Fruit fly (Drosophila melanogaster): Measurements from ENCODE around the gene CG15743.

Gene CG15743

DNA sequence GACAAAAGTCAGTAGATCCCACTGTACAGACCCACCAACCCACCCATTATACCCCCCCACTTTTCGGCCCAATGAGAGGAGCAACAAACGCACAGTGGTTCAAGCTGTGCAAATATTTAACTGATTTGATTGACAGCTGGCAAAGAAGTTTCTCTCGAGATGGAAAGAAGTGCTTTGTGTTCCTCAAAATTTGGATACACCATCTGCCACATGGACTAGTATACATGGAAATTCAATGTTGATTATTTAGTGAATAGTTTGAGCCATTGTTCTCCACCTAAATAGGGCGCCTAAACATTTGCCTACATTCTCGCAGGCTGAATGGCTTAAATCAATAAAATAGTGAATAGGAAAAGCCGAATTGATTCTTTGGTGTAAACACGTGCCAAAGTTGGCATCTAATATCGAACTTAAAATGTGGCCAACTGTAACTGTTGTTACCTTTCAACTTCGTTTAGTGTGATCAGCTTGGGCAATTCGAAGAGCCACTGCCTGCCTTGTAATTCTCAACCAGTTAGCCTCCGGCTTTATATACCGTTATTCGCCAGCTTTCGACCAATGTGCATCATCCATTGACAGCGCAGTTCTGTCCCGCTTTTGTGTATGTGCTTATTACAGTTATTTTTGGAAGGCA, 4.1 kb upstream of the CG15743 start (continued):
- TF ChIP-seq scrt (GFP tag; optimal IDR thresholded peaks at IDR 0.05) (peak; percentile 48), CG2889 (GFP tag; IDR thresholded peaks at IDR 0.05) (no peak), sob (GFP tag; IDR thresholded peaks at IDR 0.05) (no peak), Stat92E (GFP tag; optimal IDR thresholded peaks at IDR 0.05) (no peak), CG11504 (tag; optimal IDR thresholded peaks at IDR 0.05) (no peak), jumu (GFP tag; optimal IDR thresholded peaks at IDR 0.05) (no peak), CG6272 (GFP tag; IDR thresholded peaks at IDR 0.05) (no peak), peb (GFP tag; IDR thresholded peaks at IDR 0.05) (no peak), NFAT (GFP tag; IDR thresholded peaks at IDR 0.05) (no peak), dpn (GFP tag; optimal IDR thresholded peaks at IDR 0.05) (peak in 1 of 2 experiments; percentile 4), sqz (GFP tag; optimal IDR thresholded peaks at IDR 0.05) (no peak), CG3163 (GFP tag; optimal IDR thresholded peaks at IDR 0.05) (no peak), dan (GFP tag; IDR thresholded peaks at IDR 0.05) (no peak), crol (GFP tag; IDR thresholded peaks at IDR 0.05) (no peak), Adf1 (GFP tag; IDR thresholded peaks at IDR 0.05) (no peak), B-H2 (GFP tag; optimal IDR thresholded peaks at IDR 0.05) (peak; percentile 5), sr (GFP tag; IDR thresholded peaks at IDR 0.05) (no peak), Hr51 (GFP tag; optimal IDR thresholded peaks at IDR 0.05) (no peak), gcm (GFP tag; optimal IDR thresholded peaks at IDR 0.05) (no peak), CkIIα-i1 (GFP tag; IDR thresholded peaks at IDR 0.05) (no peak), yki (optimal IDR thresholded peaks at IDR 0.05) (no peak), CG7357 (GFP tag; IDR thresholded peaks at IDR 0.05) (no peak), Myb (GFP tag; optimal IDR thresholded peaks at IDR 0.05) (no peak), CG18476 (GFP tag; optimal IDR thresholded peaks at IDR 0.05) (no peak), CG10147 (GFP tag; optimal IDR thresholded peaks at IDR 0.05) (no peak), ash1 (GFP tag; optimal IDR thresholded peaks at IDR 0.05) (no peak), pros (GFP tag; optimal IDR thresholded peaks at IDR 0.05) (no peak), Dll (GFP tag; IDR thresholded peaks at IDR 0.05; ENCODE audit: partially characterized antibody) (no peak), CG2678 (tag; optimal IDR thresholded peaks at IDR 0.05) (no peak), CG14710 (tag; optimal IDR thresholded peaks at IDR 0.05) (no peak), CG14667 (GFP tag; IDR thresholded peaks at IDR 0.05) (no peak), zfh1 (GFP tag; IDR thresholded peaks at IDR 0.05) (no peak), HLH4C (GFP tag; IDR thresholded peaks at IDR 0.05; ENCODE audit: partially characterized antibody) (no peak), CG10366 (GFP tag; IDR thresholded peaks at IDR 0.05) (no peak), CG14050 (GFP tag; IDR thresholded peaks at IDR 0.05) (no peak), Atf6 (GFP tag; IDR thresholded peaks at IDR 0.05) (no peak), z (GFP tag; IDR thresholded peaks at IDR 0.05) (no peak), CG18599 (GFP tag; optimal IDR thresholded peaks at IDR 0.05) (no peak), chm (GFP tag; IDR thresholded peaks at IDR 0.05) (no peak), Hand (GFP tag; optimal IDR thresholded peaks at IDR 0.05) (no peak), CG15073 (GFP tag; optimal IDR thresholded peaks at IDR 0.05) (no peak), CG8388 (GFP tag; optimal IDR thresholded peaks at IDR 0.05) (no peak), gt (GFP tag; IDR thresholded peaks at IDR 0.05) (no peak), CG17328 (GFP tag; IDR thresholded peaks at IDR 0.05) (no peak), prd (optimal IDR thresholded peaks at IDR 0.05) (no peak), prd (GFP tag; IDR thresholded peaks at IDR 0.05) (no peak), BtbVII (GFP tag; optimal IDR thresholded peaks at IDR 0.05) (peak; percentile 39), CG17568 (GFP tag; optimal IDR thresholded peaks at IDR 0.05) (no peak), CG14965 (GFP tag; optimal IDR thresholded peaks at IDR 0.05; ENCODE audit: borderline replicate concordance) (no peak), CG13775 (GFP tag; optimal IDR thresholded peaks at IDR 0.05) (no peak), dysf (GFP tag; IDR thresholded peaks at IDR 0.05) (no peak; the same call in 2 of the 3 replicates)

All from whole organism, embryonic.